Fruit fly (Drosophila melanogaster) whole organism, adult: ENCODE measurements around the gene btl.

Source experiments
- CG11617 ChIP-seq: fragments of 200-800 bp; sonication (Bioruptor generic); optimal IDR thresholded peaks from 2 replicates; lab custom pipeline; 2017; ENCODE audit warnings: mild to moderate bottlenecking, missing biosample characterization, missing genetic modification reagents, missing genetic modification characterization
- CG14711 ChIP-seq: fragments of 200-800 bp; sonication (Bioruptor generic); optimal IDR thresholded peaks from 2 replicates; lab custom pipeline; 2018; ENCODE audit warnings: missing biosample characterization, mild to moderate bottlenecking, missing genetic modification characterization, moderate library complexity
- CG1620 ChIP-seq: fragments of 200-800 bp; sonication (Bioruptor generic); optimal IDR thresholded peaks from 2 replicates; lab custom pipeline; 2016; ENCODE audit warnings: missing biosample characterization, missing genetic modification characterization
- CG5204 ChIP-seq: fragments of 200-800 bp; sonication (Bioruptor generic); optimal IDR thresholded peaks from 2 replicates; lab custom pipeline; 2016; ENCODE audit warnings: missing biosample characterization, missing genetic modification characterization
- CG7101 ChIP-seq: fragments of 200-800 bp; sonication (Bioruptor generic); optimal IDR thresholded peaks from 2 replicates; lab custom pipeline; 2018; ENCODE audit warnings: missing biosample characterization, mild to moderate bottlenecking, missing genetic modification characterization, moderate library complexity
- Crg-1 ChIP-seq: fragments of 200-800 bp; sonication (Bioruptor generic); optimal IDR thresholded peaks from 2 replicates; lab custom pipeline; 2016; ENCODE audit warnings: missing biosample characterization, missing genetic modification characterization
- Hr96 ChIP-seq: fragments of 200-800 bp; sonication (Bioruptor generic); optimal IDR thresholded peaks from 2 replicates; lab custom pipeline; 2016; ENCODE audit warnings: missing biosample characterization, missing genetic modification characterization
- kay ChIP-seq: fragments of 200-800 bp; sonication (Bioruptor generic); peaks from one replicate; lab custom pipeline; 2016; ENCODE audit warnings: missing biosample characterization, missing genetic modification characterization, borderline replicate concordance
- ovo ChIP-seq: fragments of 200-800 bp; sonication (Bioruptor generic); optimal IDR thresholded peaks from 2 replicates; lab custom pipeline; 2016; ENCODE audit warnings: missing biosample characterization, missing genetic modification characterization

DNA sequence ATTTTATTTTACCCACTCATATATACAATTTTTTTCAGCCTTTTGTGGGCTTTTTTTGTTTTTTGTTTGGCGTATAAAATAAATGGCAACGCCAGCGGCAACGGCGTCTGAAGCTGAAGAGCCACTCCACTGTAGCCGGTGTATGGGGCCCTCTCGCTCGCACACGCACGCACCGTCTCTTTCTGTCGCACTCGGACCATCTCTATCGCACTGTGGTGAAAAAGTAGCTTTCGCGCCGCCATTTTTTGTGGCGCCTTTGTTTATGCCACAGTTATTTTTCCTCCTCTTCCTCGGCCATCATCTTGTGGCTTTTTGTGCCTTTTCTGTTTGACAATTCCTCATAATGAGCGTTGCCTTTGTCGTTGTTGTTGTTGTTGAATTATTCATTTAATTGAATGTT is 46.5 kb downstream of the btl start:
- TF ChIP-seq CG5204 = no peak
- TF ChIP-seq CG1620 (GFP tag; lab: Kevin White, UChicago) = no peak
- no peak for TF ChIP-seq Hr96 (GFP tag; lab: Kevin White, UChicago)
- TF ChIP-seq CG14711 (tag; lab: Kevin White, UChicago) = no peak
- TF ChIP-seq CG11617 (GFP tag; lab: Kevin White, UChicago) = no peak
- no peak for TF ChIP-seq Crg-1 (GFP tag; lab: Kevin White, UChicago)
- TF ChIP-seq CG7101 (tag; lab: Kevin White, UChicago) = no peak
- no peak for TF ChIP-seq ovo (GFP tag; lab: Kevin White, UChicago)
- no peak for TF ChIP-seq kay
